Fruit fly (Drosophila melanogaster) whole organism, embryonic: ENCODE data around the gene CG31122.

Experiments used
- Abd-B ChIP-seq: fragments of 200-800 bp; sonication (Bioruptor generic); optimal IDR thresholded peaks from 2 replicates; lab custom pipeline; 2018; ENCODE audit warnings: missing biosample characterization, mild to moderate bottlenecking, missing genetic modification characterization, moderate library complexity
- CG10959 ChIP-seq: fragments of 200-800 bp; sonication (Bioruptor generic); IDR thresholded peaks from 2 replicates; pipeline ENCODE4 v1.3.6; 2022; ENCODE audit warnings: missing biosample characterization, missing genetic modification characterization
- CG11398 ChIP-seq: fragments of 200-800 bp; sonication (Bioruptor generic); optimal IDR thresholded peaks from 2 replicates; lab custom pipeline; 2016; ENCODE audit warnings: missing biosample characterization, missing genetic modification characterization
- CG12942 ChIP-seq: fragments of 200-800 bp; sonication (Bioruptor generic); optimal IDR thresholded peaks from 3 replicates; lab custom pipeline; 2016; ENCODE audit warnings: missing biosample characterization, missing genetic modification characterization
- CG14667 ChIP-seq: fragments of 200-800 bp; sonication (Bioruptor generic); IDR thresholded peaks from 2 replicates; pipeline ENCODE4 v1.3.6; 2022; ENCODE audit warnings: missing biosample characterization, missing genetic modification characterization
- CG15073 ChIP-seq: fragments of 200-800 bp; sonication (Bioruptor generic); optimal IDR thresholded peaks from 2 replicates; lab custom pipeline; 2016; ENCODE audit warnings: missing biosample characterization, missing genetic modification characterization
- CG1529 ChIP-seq: fragments of 200-800 bp; sonication (Bioruptor generic); optimal IDR thresholded peaks from 3 replicates; lab custom pipeline; 2018; ENCODE audit warnings: missing biosample characterization, missing genetic modification characterization
- CG1602 ChIP-seq: fragments of 200-800 bp; sonication (Bioruptor generic); optimal IDR thresholded peaks from 3 replicates; lab custom pipeline; 2016; ENCODE audit warnings: missing biosample characterization, missing genetic modification characterization
- CG16779 ChIP-seq: fragments of 200-800 bp; sonication (Bioruptor generic); IDR thresholded peaks from 2 replicates; pipeline ENCODE4 v1.3.6; 2022; ENCODE audit warnings: missing biosample characterization, missing genetic modification characterization
- CG16813 ChIP-seq: fragments of 200-800 bp; sonication (Bioruptor generic); IDR thresholded peaks from 3 replicates; pipeline ENCODE4 v1.3.6; 2022; ENCODE audit warnings: missing biosample characterization, missing genetic modification characterization; ENCODE audit not compliant: partially characterized antibody
- CG3281 ChIP-seq: fragments of 200-800 bp; sonication (Bioruptor generic); optimal IDR thresholded peaks from 3 replicates; lab custom pipeline; 2017; ENCODE audit warnings: missing biosample characterization, mild to moderate bottlenecking, missing genetic modification characterization
- CG33557 ChIP-seq: fragments of 200-800 bp; sonication (Bioruptor generic); optimal IDR thresholded peaks from 2 replicates; lab custom pipeline; 2019; ENCODE audit warnings: missing biosample characterization, mild to moderate bottlenecking, missing genetic modification characterization, moderate library complexity
- CG3407 ChIP-seq: fragments of 200-800 bp; sonication (Bioruptor generic); optimal IDR thresholded peaks from 2 replicates; lab custom pipeline; 2018; ENCODE audit warnings: missing biosample characterization, mild to moderate bottlenecking, missing genetic modification characterization
- CG34376 ChIP-seq: fragments of 200-800 bp; sonication (Bioruptor generic); optimal IDR thresholded peaks from 2 replicates; lab custom pipeline; 2018; ENCODE audit warnings: missing biosample characterization, mild to moderate bottlenecking, missing genetic modification characterization
- CG4360 ChIP-seq: fragments of 200-800 bp; sonication (Bioruptor generic); IDR thresholded peaks from 2 replicates; pipeline ENCODE4 v1.3.6; 2022; ENCODE audit warnings: missing biosample characterization, missing genetic modification characterization
- CG4617 ChIP-seq: fragments of 200-800 bp; sonication (Bioruptor generic); optimal IDR thresholded peaks from 3 replicates; lab custom pipeline; 2016; ENCODE audit warnings: missing biosample characterization, missing genetic modification characterization, borderline replicate concordance
- CG7271 ChIP-seq: fragments of 200-800 bp; sonication (Bioruptor generic); optimal IDR thresholded peaks from 2 replicates; lab custom pipeline; 2018; ENCODE audit warnings: missing biosample characterization, mild to moderate bottlenecking, missing genetic modification characterization, moderate library complexity
- CG8089 ChIP-seq: fragments of 200-800 bp; sonication (Bioruptor generic); optimal IDR thresholded peaks from 3 replicates; lab custom pipeline; 2016; ENCODE audit warnings: missing biosample characterization, missing genetic modification characterization
- CG8281 ChIP-seq: fragments of 200-800 bp; sonication (Bioruptor generic); optimal IDR thresholded peaks from 2 replicates; lab custom pipeline; 2018; ENCODE audit warnings: missing biosample characterization, mild to moderate bottlenecking, missing genetic modification characterization, moderate library complexity
- CG9797 ChIP-seq: fragments of 200-800 bp; sonication (Bioruptor generic); optimal IDR thresholded peaks from 3 replicates; lab custom pipeline; 2018; ENCODE audit warnings: missing biosample characterization, mild to moderate bottlenecking, missing genetic modification characterization
- CTCF ChIP-seq: fragments of 200-800 bp; sonication (Bioruptor generic); optimal IDR thresholded peaks from 2 replicates; lab custom pipeline; 2017; ENCODE audit warnings: missing biosample characterization, mild to moderate bottlenecking, missing genetic modification characterization, moderate library complexity
- D ChIP-seq, 2 experiments: fragments of 200-800 bp in 1 of 2; fragments of >200 bp in 1 of 2; sonication (Bioruptor generic) in 1 of 2; optimal IDR thresholded peaks; 2 replicates in 1 of 2; 3 replicates in 1 of 2; lab custom pipeline; 2017; ENCODE audit warnings: mild to moderate bottlenecking in 1 of 2, missing biosample characterization in 1 of 2, missing genetic modification characterization in 1 of 2, missing genetic modification reagents in 1 of 2
- Dp ChIP-seq: fragments of 200-800 bp; sonication (Bioruptor generic); optimal IDR thresholded peaks from 2 replicates; lab custom pipeline; 2018; ENCODE audit warnings: missing biosample characterization, mild to moderate bottlenecking, missing genetic modification characterization, moderate library complexity
- Elba2 ChIP-seq: fragments of 200-800 bp; sonication (Bioruptor generic); optimal IDR thresholded peaks from 3 replicates; lab custom pipeline; 2016; ENCODE audit warnings: missing biosample characterization, missing genetic modification characterization
- Ets65A ChIP-seq: fragments of 200-800 bp; sonication (Bioruptor generic); peaks from one replicate; lab custom pipeline; 2016; ENCODE audit warnings: missing biosample characterization, missing genetic modification characterization
- Gsc ChIP-seq: fragments of 200-800 bp; sonication (Bioruptor generic); IDR thresholded peaks from 2 replicates; pipeline ENCODE4 v1.3.6; 2022; ENCODE audit warnings: missing biosample characterization, missing genetic modification characterization
- Hr3 ChIP-seq: fragments of 200-800 bp; sonication (Bioruptor generic); optimal IDR thresholded peaks from 3 replicates; lab custom pipeline; 2016; ENCODE audit warnings: missing biosample characterization, missing genetic modification characterization
- NK7.1 ChIP-seq: fragments of 200-800 bp; sonication (Bioruptor generic); optimal IDR thresholded peaks from 3 replicates; lab custom pipeline; 2016; ENCODE audit warnings: missing biosample characterization, missing genetic modification characterization
- Nf-YA ChIP-seq: fragments of 200-800 bp; sonication (Bioruptor generic); IDR thresholded peaks from 2 replicates; pipeline ENCODE4 v1.3.6; 2022; ENCODE audit warnings: missing biosample characterization, missing genetic modification characterization
- Poxn ChIP-seq: fragments of 200-800 bp; sonication (Bioruptor generic); IDR thresholded peaks from 2 replicates; pipeline ENCODE4 v1.3.6; 2022; ENCODE audit warnings: missing biosample characterization, missing genetic modification characterization
- ase ChIP-seq: fragments of 200-800 bp; sonication (Bioruptor generic); IDR thresholded peaks from 3 replicates; pipeline ENCODE4 v1.3.6; 2022; ENCODE audit warnings: missing biosample characterization, missing genetic modification characterization
- chif ChIP-seq, 2 experiments: fragments of 200-800 bp; sonication (Bioruptor generic); optimal IDR thresholded peaks; 3 replicates each; lab custom pipeline; 2016; ENCODE audit warnings: missing biosample characterization in 2 of 2, missing genetic modification characterization in 2 of 2
- dimm ChIP-seq: fragments of 200-800 bp; sonication (Bioruptor generic); IDR thresholded peaks from 2 replicates; pipeline ENCODE4 v1.3.6; 2022; ENCODE audit warnings: missing biosample characterization, missing genetic modification characterization
- dmrt99B ChIP-seq: fragments of 200-800 bp; sonication (Bioruptor generic); optimal IDR thresholded peaks from 2 replicates; lab custom pipeline; 2018; ENCODE audit warnings: missing biosample characterization, mild to moderate bottlenecking, missing genetic modification characterization, moderate library complexity
- grn ChIP-seq: fragments of 200-800 bp; sonication (Bioruptor generic); optimal IDR thresholded peaks from 3 replicates; lab custom pipeline; 2017; ENCODE audit warnings: missing biosample characterization, missing genetic modification characterization
- her ChIP-seq: fragments of 200-800 bp; sonication (Bioruptor generic); optimal IDR thresholded peaks from 2 replicates; lab custom pipeline; 2016; ENCODE audit warnings: missing biosample characterization, missing genetic modification characterization
- ind ChIP-seq: fragments of 200-800 bp; sonication (Bioruptor generic); optimal IDR thresholded peaks from 3 replicates; lab custom pipeline; 2016; ENCODE audit warnings: missing biosample characterization, missing genetic modification characterization
- jigr1 ChIP-seq: fragments of 200-800 bp; sonication (Bioruptor generic); IDR thresholded peaks from 3 replicates; pipeline ENCODE4 v1.3.6; 2022; ENCODE audit warnings: missing biosample characterization, missing genetic modification characterization
- ken ChIP-seq: fragments of 200-800 bp; sonication (Bioruptor generic); IDR thresholded peaks from 3 replicates; pipeline ENCODE4 v1.3.6; 2022; ENCODE audit warnings: missing biosample characterization, missing genetic modification characterization
- maf-S ChIP-seq: fragments of 200-800 bp; sonication (Bioruptor generic); optimal IDR thresholded peaks from 2 replicates; lab custom pipeline; 2016; ENCODE audit warnings: missing biosample characterization, missing genetic modification characterization
- nerfin-1 ChIP-seq: fragments of 200-800 bp; sonication (Bioruptor generic); optimal IDR thresholded peaks from 3 replicates; lab custom pipeline; 2019; ENCODE audit warnings: missing biosample characterization, mild to moderate bottlenecking, missing genetic modification characterization, moderate library complexity
- p53 ChIP-seq: fragments of 200-800 bp; sonication (Bioruptor generic); optimal IDR thresholded peaks from 2 replicates; lab custom pipeline; 2016; ENCODE audit warnings: missing biosample characterization, missing genetic modification characterization
- pan ChIP-seq, 4 experiments: fragments of >200 bp in 3 of 4; fragments of 200-800 bp in 1 of 4; sonication (Bioruptor generic) in 1 of 4; optimal IDR thresholded peaks in 3 of 4; IDR thresholded peaks in 1 of 4; 2 replicates each; pipeline versions ENCODE4 v1.3.6 to Lab custom; 2017 to 2022; ENCODE audit warnings: missing biosample characterization in 2 of 4, missing genetic modification characterization in 2 of 4, mixed read lengths in 1 of 4
- pnt ChIP-seq: fragments of 200-800 bp; sonication (Bioruptor generic); optimal IDR thresholded peaks from 3 replicates; lab custom pipeline; 2016; ENCODE audit warnings: missing biosample characterization, missing genetic modification characterization
- pros ChIP-seq: fragments of 200-800 bp; sonication (Bioruptor generic); optimal IDR thresholded peaks from 3 replicates; lab custom pipeline; 2019; ENCODE audit warnings: missing biosample characterization, mild to moderate bottlenecking, missing genetic modification characterization, moderate library complexity
- rib ChIP-seq: fragments of 200-800 bp; sonication (Bioruptor generic); IDR thresholded peaks from 2 replicates; pipeline ENCODE4 v1.3.6; 2022; ENCODE audit warnings: missing biosample characterization, missing genetic modification characterization
- row ChIP-seq: fragments of 200-800 bp; sonication (Bioruptor generic); IDR thresholded peaks from 3 replicates; pipeline ENCODE4 v1.3.6; 2022; ENCODE audit warnings: missing biosample characterization, missing genetic modification characterization
- sens-2 ChIP-seq: fragments of 200-800 bp; sonication (Bioruptor generic); IDR thresholded peaks from 2 replicates; pipeline ENCODE4 v1.3.6; 2022; ENCODE audit warnings: missing biosample characterization, missing genetic modification characterization
- slou ChIP-seq: fragments of 200-800 bp; sonication (Bioruptor generic); optimal IDR thresholded peaks from 3 replicates; lab custom pipeline; 2016; ENCODE audit warnings: missing biosample characterization, missing genetic modification characterization

The CG31122 gene

DNA sequence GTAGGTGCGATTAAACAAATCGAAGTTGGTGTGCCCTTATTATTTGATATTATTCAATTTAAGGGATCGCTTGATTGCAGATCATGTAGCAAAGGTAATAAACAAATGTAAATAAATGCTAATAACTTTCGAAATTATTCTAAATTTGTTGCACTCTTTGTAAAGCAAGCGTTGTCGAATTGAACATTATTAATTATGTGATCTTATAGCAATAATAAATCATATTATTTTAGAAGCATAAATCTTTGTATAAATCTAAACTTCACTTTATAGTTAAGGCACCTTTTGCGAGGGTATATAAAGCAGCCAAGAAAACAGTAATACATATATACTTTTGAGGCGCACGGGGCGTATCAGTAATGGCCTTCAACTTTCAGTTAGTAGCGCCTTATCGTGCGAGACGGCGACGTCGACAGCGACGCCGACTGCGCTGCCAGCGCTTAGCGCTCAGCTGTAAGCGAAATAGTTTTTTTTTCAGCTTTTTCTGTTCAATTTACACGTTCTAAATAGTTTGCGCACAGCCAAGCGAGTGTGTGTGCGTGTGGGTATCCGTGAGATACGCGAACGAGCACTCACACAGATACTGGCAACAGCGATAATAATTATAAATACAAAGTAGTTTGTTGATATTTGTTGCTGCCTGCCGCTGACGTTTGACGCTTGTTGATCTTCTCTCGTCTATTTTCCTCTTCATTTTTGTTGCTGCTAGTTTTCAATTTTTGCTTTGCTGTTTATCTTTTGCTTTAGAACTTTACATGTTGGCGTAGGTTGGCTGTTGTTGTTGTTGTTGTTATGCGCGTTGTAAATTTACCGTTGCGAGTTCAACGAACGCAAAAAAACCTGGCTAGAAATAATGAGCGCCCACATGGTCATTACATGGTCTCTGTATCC, 26.4 kb upstream of the CG31122 start (continued):
- no peak for TF ChIP-seq D (optimal IDR thresholded peaks at IDR 0.05; lab: Kevin White, UChicago)
- TF ChIP-seq D (GFP tag; optimal IDR thresholded peaks at IDR 0.05; lab: Kevin White, UChicago) = no peak
- peak; percentile 40 for TF ChIP-seq CG33557 (GFP tag; lab: Kevin White, UChicago)
- TF ChIP-seq sens-2 (GFP tag; lab: Robert Waterston, UW) = no peak
- no peak for TF ChIP-seq Poxn (GFP tag; lab: Robert Waterston, UW)
- TF ChIP-seq CG11398 = peak; percentile 56
- TF ChIP-seq CG1529 (GFP tag; lab: Kevin White, UChicago) = peak; percentile 42
- TF ChIP-seq CG10959 = peak; percentile 31; the same call in 1 of the 2 replicates
- peak; percentile 46 for TF ChIP-seq Abd-B (GFP tag; lab: Kevin White, UChicago)
- peak; percentile 65 for TF ChIP-seq CG4360 (GFP tag; lab: Robert Waterston, UW)
- TF ChIP-seq row (GFP tag; lab: Robert Waterston, UW) = peak; percentile 80
- TF ChIP-seq p53 = peak; percentile 39
- no peak for TF ChIP-seq Dp (GFP tag; lab: Kevin White, UChicago)
- peak; percentile 55; the same call in 1 of the 2 replicates for TF ChIP-seq rib (GFP tag; lab: Robert Waterston, UW)
- no peak for TF ChIP-seq CG16813 (GFP tag; lab: Robert Waterston, UW)
- peak; percentile 20 for TF ChIP-seq NK7.1 (GFP tag; lab: Kevin White, UChicago)
- TF ChIP-seq Nf-YA (GFP tag; lab: Robert Waterston, UW) = no peak
- TF ChIP-seq Elba2 (GFP tag; lab: Kevin White, UChicago) = no peak
- peak; percentile 15 for TF ChIP-seq grn (GFP tag; lab: Kevin White, UChicago)
- TF ChIP-seq dmrt99B (tag; lab: Kevin White, UChicago) = peak; percentile 54
- peak; percentile 6 for TF ChIP-seq CG8281 (tag; lab: Kevin White, UChicago)
- peak; percentile 74 for TF ChIP-seq CG3407 (GFP tag; lab: Kevin White, UChicago)
- TF ChIP-seq CG15073 = no peak
- TF ChIP-seq CG1602 = no peak
- TF ChIP-seq her (GFP tag; lab: Kevin White, UChicago) = peak; percentile 55
- peak; percentile 1 for TF ChIP-seq maf-S (GFP tag; lab: Kevin White, UChicago)
- peak; percentile 78 for TF ChIP-seq CG3281
- peak; percentile 30 for TF ChIP-seq Hr3 (GFP tag; lab: Kevin White, UChicago)
- no peak for TF ChIP-seq CG4617 (GFP tag; lab: Kevin White, UChicago)
- TF ChIP-seq CG8089 (GFP tag; lab: Kevin White, UChicago) = peak; percentile 15
- no peak for TF ChIP-seq pros (GFP tag; lab: Kevin White, UChicago)
- no peak for TF ChIP-seq CG7271 (tag; lab: Kevin White, UChicago)
- no peak for TF ChIP-seq dimm
- TF ChIP-seq CG12942 (GFP tag; lab: Kevin White, UChicago) = peak; percentile 13
- no peak for TF ChIP-seq ken (GFP tag; lab: Robert Waterston, UW)
- no peak for TF ChIP-seq CTCF (GFP tag; lab: Kevin White, UChicago)
- no peak for TF ChIP-seq pan (optimal IDR thresholded peaks at IDR 0.05; lab: Kevin White, UChicago)
- TF ChIP-seq pan (GFP tag; optimal IDR thresholded peaks at IDR 0.05 in 1 of 2, IDR thresholded peaks at IDR 0.05 in 1 of 2) = peak in 1 of 2 experiments; percentile 29
- peak; percentile 46 for TF ChIP-seq ind (GFP tag; lab: Kevin White, UChicago)
- TF ChIP-seq chif (GFP tag; optimal IDR thresholded peaks at IDR 0.05; lab: Kevin White, UChicago) = peak in 1 of 2 experiments; percentile 29
- no peak for TF ChIP-seq CG16779 (GFP tag; lab: Robert Waterston, UW)
- no peak for TF ChIP-seq nerfin-1 (tag; lab: Kevin White, UChicago)
- no peak for TF ChIP-seq ase (GFP tag; lab: Robert Waterston, UW)
- no peak for TF ChIP-seq Ets65A
- TF ChIP-seq jigr1 = 0 out of 3 replicates have a peak, but pooled peaks have one; percentile 16
- TF ChIP-seq CG9797 (GFP tag; lab: Kevin White, UChicago) = no peak
- no peak for TF ChIP-seq CG14667 (GFP tag; lab: Robert Waterston, UW)
- peak; percentile 77 for TF ChIP-seq CG34376 (GFP tag; lab: Kevin White, UChicago)
- no peak for TF ChIP-seq Gsc (GFP tag; lab: Robert Waterston, UW)
- TF ChIP-seq slou (GFP tag; lab: Kevin White, UChicago) = peak; percentile 41
- peak; percentile 11 for TF ChIP-seq pnt (GFP tag; lab: Kevin White, UChicago)
